Worm (Caenorhabditis elegans) whole organism, L2 larva: Measurements from ENCODE around the gene irld-9.

ENCODE experiments used
- C34F6.9 ChIP-seq: fragments of 150-350 bp; optimal IDR thresholded peaks from 2 replicates; lab custom pipeline; 2014; ENCODE audit warnings: missing biosample characterization, missing genetic modification characterization
- F13H6.1 ChIP-seq: sonication (generic microtip); optimal IDR thresholded peaks from 2 replicates; lab custom pipeline; 2016; ENCODE audit warnings: missing genetic modification characterization, missing compliant biosample characterization
- Y55F3AM.14 ChIP-seq: fragments of 200-800 bp; sonication (Bioruptor generic); optimal IDR thresholded peaks from 2 replicates; lab custom pipeline; 2018; ENCODE audit warnings: mild to moderate bottlenecking, missing genetic modification characterization, missing compliant biosample characterization
- ZK546.5 ChIP-seq: sonication (generic microtip); optimal IDR thresholded peaks from 2 replicates; lab custom pipeline; 2017; ENCODE audit warnings: missing biosample characterization, missing genetic modification characterization
- alr-1 ChIP-seq: fragments of 150-350 bp; optimal IDR thresholded peaks from 2 replicates; lab custom pipeline; 2014; ENCODE audit warnings: missing biosample characterization, missing genetic modification characterization
- aly-2 ChIP-seq: fragments of 150-350 bp; optimal IDR thresholded peaks from 2 replicates; lab custom pipeline; 2014; ENCODE audit warnings: missing biosample characterization, missing genetic modification characterization
- ama-1 ChIP-seq: fragments of 150-350 bp; optimal IDR thresholded peaks from 2 replicates; lab custom pipeline; 2018; ENCODE audit warnings: inconsistent platforms
- ceh-16 ChIP-seq: fragments of 150-350 bp; optimal IDR thresholded peaks from 2 replicates; lab custom pipeline; 2014; ENCODE audit warnings: missing biosample characterization, missing genetic modification characterization
- ceh-82 ChIP-seq: fragments of 150-350 bp; optimal IDR thresholded peaks from 2 replicates; lab custom pipeline; 2014; ENCODE audit warnings: missing biosample characterization, missing genetic modification characterization
- crh-2 ChIP-seq: sonication (generic microtip); optimal IDR thresholded peaks from 2 replicates; lab custom pipeline; 2017; ENCODE audit warnings: missing biosample characterization, missing genetic modification characterization
- dmd-4 ChIP-seq: sonication (generic microtip); optimal IDR thresholded peaks from 2 replicates; lab custom pipeline; 2017; ENCODE audit warnings: missing biosample characterization, missing genetic modification characterization
- elt-3 ChIP-seq: sonication (generic microtip); optimal IDR thresholded peaks from 2 replicates; lab custom pipeline; 2017; ENCODE audit warnings: missing biosample characterization, missing genetic modification characterization
- fos-1 ChIP-seq: fragments of 150-350 bp; optimal IDR thresholded peaks from 2 replicates; lab custom pipeline; 2014; ENCODE audit warnings: missing biosample characterization, missing genetic modification characterization
- gmeb-1 ChIP-seq: fragments of 150-350 bp; optimal IDR thresholded peaks from 2 replicates; lab custom pipeline; 2014; ENCODE audit warnings: missing biosample characterization, missing genetic modification characterization
- lin-11 ChIP-seq: fragments of 150-350 bp; sonication (generic microtip); optimal IDR thresholded peaks from 2 replicates; lab custom pipeline; 2014; ENCODE audit warnings: missing biosample characterization, missing genetic modification characterization, inconsistent platforms, mixed read lengths
- lin-13 ChIP-seq: fragments of 150-350 bp; optimal IDR thresholded peaks from 2 replicates; lab custom pipeline; 2014; ENCODE audit warnings: missing biosample characterization, missing genetic modification reagents, missing genetic modification characterization
- lin-39 ChIP-seq: fragments of 150-350 bp; optimal IDR thresholded peaks from 2 replicates; lab custom pipeline; 2014; ENCODE audit warnings: missing biosample characterization, missing genetic modification reagents, missing genetic modification characterization
- lsy-2 ChIP-seq, 2 experiments: fragments of 150-350 bp in 1 of 2; sonication (generic microtip) in 1 of 2; optimal IDR thresholded peaks; 2 replicates each; lab custom pipeline; 2014 to 2017; ENCODE audit warnings: missing biosample characterization in 2 of 2, missing genetic modification characterization in 2 of 2
- mbf-1 ChIP-seq: sonication (generic microtip); optimal IDR thresholded peaks from 2 replicates; lab custom pipeline; 2017; ENCODE audit warnings: missing biosample characterization, missing genetic modification characterization
- nhr-10 ChIP-seq: sonication (generic microtip); optimal IDR thresholded peaks from 2 replicates; lab custom pipeline; 2017; ENCODE audit warnings: missing biosample characterization, missing genetic modification characterization
- nhr-11 ChIP-seq: fragments of 150-350 bp; optimal IDR thresholded peaks from 2 replicates; lab custom pipeline; 2014; ENCODE audit warnings: missing biosample characterization, missing genetic modification characterization
- nhr-129 ChIP-seq: fragments of 150-350 bp; optimal IDR thresholded peaks from 2 replicates; lab custom pipeline; 2014; ENCODE audit warnings: missing biosample characterization, missing genetic modification characterization
- nhr-23 ChIP-seq: fragments of 150-350 bp; optimal IDR thresholded peaks from 2 replicates; lab custom pipeline; 2014; ENCODE audit warnings: missing biosample characterization, missing genetic modification reagents, missing genetic modification characterization
- nhr-237 ChIP-seq: fragments of 150-350 bp; optimal IDR thresholded peaks from 2 replicates; lab custom pipeline; 2014; ENCODE audit warnings: missing biosample characterization, missing genetic modification characterization
- nhr-6 ChIP-seq: fragments of 150-350 bp; optimal IDR thresholded peaks from 2 replicates; lab custom pipeline; 2014; ENCODE audit warnings: missing biosample characterization, missing genetic modification characterization
- nhr-77 ChIP-seq: fragments of 150-350 bp; optimal IDR thresholded peaks from 2 replicates; lab custom pipeline; 2014; ENCODE audit warnings: missing biosample characterization, missing genetic modification characterization
- sem-4 ChIP-seq: fragments of 150-350 bp; optimal IDR thresholded peaks from 2 replicates; lab custom pipeline; 2014; ENCODE audit warnings: missing biosample characterization, missing genetic modification reagents, missing genetic modification characterization
- sma-9 ChIP-seq, 2 experiments: fragments of 150-350 bp in 1 of 2; sonication (generic microtip) in 1 of 2; optimal IDR thresholded peaks; 2 replicates each; lab custom pipeline; 2014 to 2016; ENCODE audit warnings: missing genetic modification characterization in 2 of 2, mild to moderate bottlenecking in 1 of 2, missing biosample characterization in 1 of 2, missing compliant biosample characterization in 1 of 2, missing genetic modification reagents in 1 of 2, moderate library complexity in 1 of 2
- snpc-4 ChIP-seq: fragments of 150-350 bp; optimal IDR thresholded peaks from 2 replicates; lab custom pipeline; 2014; ENCODE audit warnings: missing biosample characterization, missing genetic modification characterization
- unc-39 ChIP-seq: fragments of 150-350 bp; optimal IDR thresholded peaks from 2 replicates; lab custom pipeline; 2014; ENCODE audit warnings: missing biosample characterization, missing genetic modification characterization
- unc-55 ChIP-seq: fragments of 150-350 bp; sonication (generic microtip); optimal IDR thresholded peaks from 3 replicates; lab custom pipeline; 2014; ENCODE audit warnings: missing biosample characterization, missing genetic modification reagents, missing genetic modification characterization
- zag-1 ChIP-seq: fragments of 150-350 bp; optimal IDR thresholded peaks from 2 replicates; lab custom pipeline; 2014; ENCODE audit warnings: missing biosample characterization, missing genetic modification characterization
- ztf-1 ChIP-seq: fragments of 200-800 bp; sonication (Bioruptor generic); conservative IDR thresholded peaks from 2 replicates; pipeline ENCODE4 v1.3.6; 2022; ENCODE audit warnings: missing genetic modification characterization, missing compliant biosample characterization
- ztf-11 ChIP-seq: sonication (generic microtip); optimal IDR thresholded peaks from 2 replicates; lab custom pipeline; 2017; ENCODE audit warnings: missing biosample characterization, missing genetic modification characterization
- ztf-4 ChIP-seq: fragments of 150-350 bp; optimal IDR thresholded peaks from 2 replicates; lab custom pipeline; 2014; ENCODE audit warnings: missing biosample characterization, missing genetic modification characterization

Gene irld-9

ce11 chrII:1750413-1750812 lies 11.7 kb upstream of the irld-9 start, which contains the start of the genes F36H5.13 and F36H5.8:
TSS of gene F36H5.13 (minus strand) at chrII:1750513.
TSS of gene F36H5.8 (minus strand) at chrII:1750686.
- TF ChIP-seq nhr-129 (tag; lab: Kevin White, UChicago): no peak
- no peak for TF ChIP-seq sem-4
- no peak for TF ChIP-seq gmeb-1 (tag; lab: Kevin White, UChicago)
- TF ChIP-seq unc-39 (tag; lab: Kevin White, UChicago): no peak
- TF ChIP-seq lin-39: no peak
- no peak for TF ChIP-seq nhr-237 (tag; lab: Kevin White, UChicago)
- TF ChIP-seq ceh-82 (tag; lab: Kevin White, UChicago): no peak
- no peak for TF ChIP-seq nhr-10
- TF ChIP-seq lin-13 (GFP tag; lab: Kevin White, UChicago): no peak

- TF ChIP-seq nhr-10 (no peak), gmeb-1 (tag; lab: Kevin White, UChicago) (no peak), unc-39 (tag; lab: Kevin White, UChicago) (no peak), Y55F3AM.14 (GFP tag; lab: Kevin White, UChicago) (no peak), ceh-16 (tag; lab: Kevin White, UChicago) (no peak), ztf-1 (GFP tag; lab: Robert Waterston, UW) (no peak), unc-55 (no peak), nhr-237 (tag; lab: Kevin White, UChicago) (no peak), lsy-2 (tag; optimal IDR thresholded peaks at IDR 0.05; lab: Kevin White, UChicago) (no peak), nhr-11 (tag; lab: Kevin White, UChicago) (no peak), zag-1 (tag; lab: Kevin White, UChicago) (no peak), mbf-1 (tag; lab: Kevin White, UChicago) (no peak), alr-1 (tag; lab: Kevin White, UChicago) (no peak), lin-39 (no peak), C34F6.9 (tag; lab: Kevin White, UChicago) (no peak), elt-3 (tag; lab: Kevin White, UChicago) (no peak)
These were observed 5.4 kb upstream of the irld-9 start, which contains the start of gene clec-19 for ce11 chrII:1744183-1744582. TSS of gene clec-19 (plus strand) at chrII:1744483.

- TF ChIP-seq dmd-4 (tag; lab: Kevin White, UChicago): no peak
- TF ChIP-seq lin-13 (GFP tag; lab: Kevin White, UChicago): no peak
- no peak for TF ChIP-seq nhr-6 (tag; lab: Kevin White, UChicago)
- TF ChIP-seq elt-3 (tag; lab: Kevin White, UChicago): no peak
- no peak for TF ChIP-seq nhr-23
- TF ChIP-seq lin-11 (tag; lab: Kevin White, UChicago): no peak
- TF ChIP-seq ZK546.5: no peak
- TF ChIP-seq ztf-4 (tag; lab: Kevin White, UChicago): no peak
- TF ChIP-seq Y55F3AM.14 (GFP tag; lab: Kevin White, UChicago): no peak
- no peak for TF ChIP-seq nhr-77 (tag; lab: Kevin White, UChicago)
- no peak for TF ChIP-seq nhr-11 (tag; lab: Kevin White, UChicago)
- no peak for TF ChIP-seq F13H6.1
- TF ChIP-seq ama-1 (lab: Kevin White, UChicago): no peak
These were observed 3.8 kb upstream of the irld-9 start, which contains the start of gene F36H5.12 for ce11 chrII:1742535-1742934. TSS of gene F36H5.12 (plus strand) at chrII:1742835.

- no peak for TF ChIP-seq sma-9 (GFP tag; optimal IDR thresholded peaks at IDR 0.05; lab: Kevin White, UChicago)
- TF ChIP-seq sma-9 (tag; optimal IDR thresholded peaks at IDR 0.05; lab: Kevin White, UChicago): no peak
- no peak for TF ChIP-seq sem-4
- no peak for TF ChIP-seq dmd-4 (tag; lab: Kevin White, UChicago)
- TF ChIP-seq ceh-16 (tag; lab: Kevin White, UChicago): no peak
- no peak for TF ChIP-seq aly-2 (tag; lab: Kevin White, UChicago)
- no peak for TF ChIP-seq ztf-11 (tag; lab: Kevin White, UChicago)
- no peak for TF ChIP-seq crh-2
- TF ChIP-seq Y55F3AM.14 (GFP tag; lab: Kevin White, UChicago): no peak
- no peak for TF ChIP-seq ZK546.5
- no peak for TF ChIP-seq snpc-4 (tag; lab: Kevin White, UChicago)
These were observed 2.5 kb upstream of the irld-9 start, which contains the start of gene K07G6.1 for ce11 chrII:1741248-1741647. TSS of gene K07G6.1 (plus strand) at chrII:1741548.

- TF ChIP-seq ztf-4 (tag; lab: Kevin White, UChicago): no peak
- TF ChIP-seq crh-2: no peak
- peak; percentile 49 for TF ChIP-seq fos-1
These were observed 2.4 kb downstream of the irld-9 start, which contains the start of gene ceh-83 for ce11 chrII:1736353-1736752. TSS of gene ceh-83 (minus strand) at chrII:1736533.
